Worm (Caenorhabditis elegans): ENCODE data around the gene cmk-1.
A peak's percentile ranks its signal among the peaks of the same experiment; 100 is the strongest.

Gene cmk-1

ce11 chrIV:1816238-1816637 is 8.0 kb upstream of the cmk-1 start:
- TF ChIP-seq unc-42 (tag; optimal IDR thresholded peaks at IDR 0.05), result peak; percentile 73
- TF ChIP-seq K09A11.1 (tag; optimal IDR thresholded peaks at IDR 0.05; ENCODE audit: insufficient read depth), result no peak
- TF ChIP-seq ceh-31 (tag; optimal IDR thresholded peaks at IDR 0.05), result peak; percentile 11
- no peak for TF ChIP-seq F13H6.1 (tag; optimal IDR thresholded peaks at IDR 0.05)

DNA sequence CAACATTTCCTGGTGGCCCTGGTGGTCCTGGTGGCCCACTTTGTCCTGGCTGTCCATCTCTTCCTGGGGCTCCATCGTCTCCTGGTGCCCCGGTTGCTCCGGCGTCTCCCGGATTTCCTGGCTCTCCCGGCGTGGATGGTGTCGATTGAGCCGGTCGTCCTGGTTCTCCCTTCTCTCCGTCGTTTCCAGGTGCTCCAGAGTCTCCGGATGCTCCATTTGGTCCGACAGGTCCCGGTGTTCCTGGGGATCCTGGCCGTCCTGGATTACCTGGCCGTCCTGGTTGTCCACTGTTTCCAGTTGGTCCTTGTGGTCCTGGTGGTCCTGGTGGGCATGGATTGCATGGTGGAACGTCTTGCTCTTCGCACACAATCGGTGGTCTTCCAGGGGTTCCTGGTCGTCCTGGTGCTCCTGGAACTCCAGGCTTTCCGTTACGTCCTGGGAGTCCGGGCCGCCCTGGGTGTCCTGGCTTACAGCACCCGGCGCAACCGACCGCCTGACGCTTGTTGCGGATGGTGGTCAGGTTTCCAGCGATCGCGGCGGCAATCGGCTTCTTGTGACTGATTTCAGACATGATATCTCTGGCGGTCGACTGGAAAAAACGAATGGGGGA is 5.7 kb upstream of the cmk-1 start:
- TF ChIP-seq ceh-24 (tag; optimal IDR thresholded peaks at IDR 0.05), result no peak
- no peak for TF ChIP-seq hlh-6 (tag; optimal IDR thresholded peaks at IDR 0.05)
- TF ChIP-seq syd-9 (tag; optimal IDR thresholded peaks at IDR 0.05), result no peak
- no peak for TF ChIP-seq pros-1 (tag; optimal IDR thresholded peaks at IDR 0.05)
- TF ChIP-seq C38D4.7 (GFP tag; optimal IDR thresholded peaks at IDR 0.05), result no peak
- no peak for TF ChIP-seq pqm-1 (tag; optimal IDR thresholded peaks at IDR 0.05)
- TF ChIP-seq sox-4 (tag; optimal IDR thresholded peaks at IDR 0.05), result no peak
- TF ChIP-seq dmd-4 (tag; optimal IDR thresholded peaks at IDR 0.05; ENCODE audit: borderline replicate concordance), result no peak
- no peak for TF ChIP-seq ceh-48 (tag; optimal IDR thresholded peaks at IDR 0.05)
- no peak for TF ChIP-seq che-1 (tag; optimal IDR thresholded peaks at IDR 0.05)

DNA sequence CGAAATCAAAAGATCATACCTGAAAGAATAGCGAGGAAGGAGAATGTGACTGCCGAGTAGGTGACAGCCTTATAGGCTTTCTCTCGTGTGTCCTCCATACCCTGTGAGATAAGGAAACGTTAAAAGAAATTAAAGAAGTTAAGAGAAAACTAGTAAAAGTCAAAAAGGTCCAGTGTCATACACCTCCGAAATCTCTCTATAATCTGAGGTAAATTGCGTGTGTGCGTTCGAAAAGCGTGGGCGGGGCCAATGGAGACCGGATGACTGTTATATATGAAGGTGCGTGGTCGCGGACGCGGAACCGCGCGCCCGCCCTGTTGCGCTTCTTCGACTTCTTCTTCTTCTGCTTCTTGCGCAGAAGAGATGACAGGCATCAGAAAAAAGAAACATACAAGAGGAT is 4.1 kb upstream of the cmk-1 start, which contains the start of gene col-109:
Gene col-109 (minus strand): TSS at position 101 of the 400 bp plus-strand sequence.
- TF ChIP-seq pha-4 (tag; optimal IDR thresholded peaks at IDR 0.05) (no peak), zip-5 (tag; optimal IDR thresholded peaks at IDR 0.05) (no peak), ahr-1 (tag; optimal IDR thresholded peaks at IDR 0.05) (no peak), hlh-8 (tag; optimal IDR thresholded peaks at IDR 0.05) (no peak), dve-1 (tag; optimal IDR thresholded peaks at IDR 0.05) (no peak), sdc-2 (tag; optimal IDR thresholded peaks at IDR 0.05) (no peak), unc-86 (tag; optimal IDR thresholded peaks at IDR 0.05) (no peak), pax-1 (tag; optimal IDR thresholded peaks at IDR 0.05) (no peak), ref-2 (tag; optimal IDR thresholded peaks at IDR 0.05) (no peak)

ce11 chrIV:1821550-1821949 is 2.7 kb upstream of the cmk-1 start, which contains the start of gene Y38C1BA.4:
Y38C1BA.4 (plus strand) TSS chrIV:1821850.
- no peak for TF ChIP-seq npax-4 (tag; optimal IDR thresholded peaks at IDR 0.05)
- TF ChIP-seq che-1 (tag; optimal IDR thresholded peaks at IDR 0.05), result no peak
- TF ChIP-seq mec-3 (tag; optimal IDR thresholded peaks at IDR 0.05; ENCODE audit: borderline replicate concordance), result no peak
- TF ChIP-seq hlh-30 (tag; optimal IDR thresholded peaks at IDR 0.05; ENCODE audit: insufficient read depth), result no peak
- TF ChIP-seq K02D7.2 (tag; optimal IDR thresholded peaks at IDR 0.05), result no peak
- no peak for TF ChIP-seq hlh-6 (tag; optimal IDR thresholded peaks at IDR 0.05)
- no peak for TF ChIP-seq nfya-1 (tag; optimal IDR thresholded peaks at IDR 0.05)
- no peak for TF ChIP-seq odd-2 (tag; optimal IDR thresholded peaks at IDR 0.05)
- TF ChIP-seq syd-9 (tag; optimal IDR thresholded peaks at IDR 0.05), result no peak
- TF ChIP-seq Y22D7AL.16 (tag; optimal IDR thresholded peaks at IDR 0.05), result no peak
- no peak for TF ChIP-seq hlh-8 (tag; optimal IDR thresholded peaks at IDR 0.05)
- TF ChIP-seq unc-42 (tag; optimal IDR thresholded peaks at IDR 0.05), result no peak
- no peak for TF ChIP-seq ceh-24 (tag; optimal IDR thresholded peaks at IDR 0.05)
- no peak for TF ChIP-seq K09A11.1 (tag; optimal IDR thresholded peaks at IDR 0.05; ENCODE audit: insufficient read depth)
- TF ChIP-seq tbx-7 (tag; optimal IDR thresholded peaks at IDR 0.05), result no peak
- TF ChIP-seq ceh-18 (tag; optimal IDR thresholded peaks at IDR 0.05), result no peak
- no peak for TF ChIP-seq F13H6.1 (tag; optimal IDR thresholded peaks at IDR 0.05)

- TF ChIP-seq zip-5 (tag; optimal IDR thresholded peaks at IDR 0.05) (no peak), dve-1 (tag; optimal IDR thresholded peaks at IDR 0.05) (no peak), unc-42 (tag; optimal IDR thresholded peaks at IDR 0.05) (peak; percentile 46), rnt-1 (tag; optimal IDR thresholded peaks at IDR 0.05) (no peak), ceh-34 (tag; optimal IDR thresholded peaks at IDR 0.05) (no peak), hlh-6 (tag; optimal IDR thresholded peaks at IDR 0.05) (no peak), tbx-7 (tag; optimal IDR thresholded peaks at IDR 0.05) (no peak)
Measured at ce11 chrIV:1825789-1826188, 1.5 kb downstream of the cmk-1 start.

Measured in whole organism, late embryonic.